Worm (Caenorhabditis elegans): ENCODE results near the gene cpr-4.

The cpr-4 gene

ce11 chrV:6630769-6631168 lies 16.3 kb downstream of the cpr-4 start (continued):
- TF ChIP-seq lin-39 (tag; optimal IDR thresholded peaks at IDR 0.05) (no peak), rnt-1 (tag; optimal IDR thresholded peaks at IDR 0.05) (no peak), sox-4 (tag; optimal IDR thresholded peaks at IDR 0.05) (peak; percentile 93), hlh-17 (GFP tag; optimal IDR thresholded peaks at IDR 0.05; ENCODE audit: borderline replicate concordance) (no peak), sptf-1 (tag; optimal IDR thresholded peaks at IDR 0.05) (no peak), ceh-82 (tag; optimal IDR thresholded peaks at IDR 0.05) (no peak), nhr-28 (tag; optimal IDR thresholded peaks at IDR 0.05) (no peak), C16A3.4 (tag; optimal IDR thresholded peaks at IDR 0.05) (no peak), nhr-47 (tag; optimal IDR thresholded peaks at IDR 0.05) (peak; percentile 83), fos-1 (tag; optimal IDR thresholded peaks at IDR 0.05) (peak; percentile 18), lin-14 (GFP tag; optimal IDR thresholded peaks at IDR 0.05) (peak; percentile 49), isw-1 (GFP tag; IDR thresholded peaks at IDR 0.05) (no peak), mep-1 (tag; optimal IDR thresholded peaks at IDR 0.05) (peak; percentile 10), elt-3 (tag; optimal IDR thresholded peaks at IDR 0.05) (no peak), zip-4 (GFP tag; optimal IDR thresholded peaks at IDR 0.05) (no peak), fkh-4 (tag; optimal IDR thresholded peaks at IDR 0.05; ENCODE audit: borderline replicate concordance) (peak; percentile 14), mef-2 (tag; optimal IDR thresholded peaks at IDR 0.05) (peak; percentile 37), alr-1 (tag; optimal IDR thresholded peaks at IDR 0.05; ENCODE audit: borderline replicate concordance) (no peak), mab-9 (GFP tag; IDR thresholded peaks at IDR 0.05) (0 out of 2 replicates have a peak, but pooled peaks have one; percentile 22), nhr-11 (tag; optimal IDR thresholded peaks at IDR 0.05) (peak; percentile 55), F16B12.6 (tag; optimal IDR thresholded peaks at IDR 0.05) (no peak), C34B4.2 (tag; optimal IDR thresholded peaks at IDR 0.05) (no peak), aly-2 (tag; optimal IDR thresholded peaks at IDR 0.05) (no peak), snpc-4 (tag; optimal IDR thresholded peaks at IDR 0.05) (no peak), efl-3 (GFP tag; optimal IDR thresholded peaks at IDR 0.05) (no peak)

ce11 chrV:6631866-6632265 lies 17.4 kb downstream of the cpr-4 start:
- TF ChIP-seq sox-4 (tag; optimal IDR thresholded peaks at IDR 0.05), result no peak
- TF ChIP-seq unc-62 (GFP tag; optimal IDR thresholded peaks at IDR 0.05), result no peak
- TF ChIP-seq pax-3 (tag; optimal IDR thresholded peaks at IDR 0.05), result no peak
- TF ChIP-seq lin-14 (GFP tag; optimal IDR thresholded peaks at IDR 0.05), result peak; percentile 34
- TF ChIP-seq ceh-8 (GFP tag; optimal IDR thresholded peaks at IDR 0.05), result no peak
- TF ChIP-seq nhr-19 (GFP tag; conservative IDR thresholded peaks at IDR 0.05), result no peak
- no peak for TF ChIP-seq nhr-47 (tag; optimal IDR thresholded peaks at IDR 0.05)
- TF ChIP-seq ets-5 (GFP tag; IDR thresholded peaks at IDR 0.05), result no peak
- TF ChIP-seq lsy-2 (tag; optimal IDR thresholded peaks at IDR 0.05), result peak in 1 of 2 experiments; percentile 2
- TF ChIP-seq dsc-1 (tag; optimal IDR thresholded peaks at IDR 0.05), result peak; percentile 35
- no peak for TF ChIP-seq grh-1 (GFP tag; IDR thresholded peaks at IDR 0.05)
- no peak for TF ChIP-seq hlh-17 (GFP tag; optimal IDR thresholded peaks at IDR 0.05; ENCODE audit: borderline replicate concordance)
- no peak for TF ChIP-seq vab-15 (tag; optimal IDR thresholded peaks at IDR 0.05)
- TF ChIP-seq egl-13 (tag; optimal IDR thresholded peaks at IDR 0.05), result no peak
- no peak for TF ChIP-seq ceh-88 (GFP tag; IDR thresholded peaks at IDR 0.05)
- TF ChIP-seq nhr-71 (tag; optimal IDR thresholded peaks at IDR 0.05), result no peak
- TF ChIP-seq lir-3 (tag; optimal IDR thresholded peaks at IDR 0.05; ENCODE audit: poor library complexity), result no peak
- TF ChIP-seq unc-130 (tag; optimal IDR thresholded peaks at IDR 0.05), result no peak
- peak in 1 of 3 experiments; percentile 24 for TF ChIP-seq ceh-82 (tag; optimal IDR thresholded peaks at IDR 0.05)
- no peak for TF ChIP-seq snu-23 (GFP tag; optimal IDR thresholded peaks at IDR 0.05)
- peak; percentile 67 for TF ChIP-seq fkh-8 (tag; optimal IDR thresholded peaks at IDR 0.05)
- no peak for TF ChIP-seq nhr-90 (tag; optimal IDR thresholded peaks at IDR 0.05; ENCODE audit: poor library complexity)
- no peak for TF ChIP-seq zag-1 (tag; optimal IDR thresholded peaks at IDR 0.05)
- no peak for TF ChIP-seq mdl-1 (tag; optimal IDR thresholded peaks at IDR 0.05)
- no peak for TF ChIP-seq F16B12.6 (tag; optimal IDR thresholded peaks at IDR 0.05)
- no peak for TF ChIP-seq skn-1 (tag; optimal IDR thresholded peaks at IDR 0.05)
- TF ChIP-seq sup-37 (GFP tag; optimal IDR thresholded peaks at IDR 0.05), result no peak
- TF ChIP-seq irx-1 (tag; optimal IDR thresholded peaks at IDR 0.05), result no peak
- TF ChIP-seq fos-1 (tag; optimal IDR thresholded peaks at IDR 0.05), result no peak
- no peak for TF ChIP-seq ztf-4 (tag; optimal IDR thresholded peaks at IDR 0.05)
- TF ChIP-seq lin-15B (tag; optimal IDR thresholded peaks at IDR 0.05), result no peak
- no peak for TF ChIP-seq elt-2 (tag; optimal IDR thresholded peaks at IDR 0.05)
- TF ChIP-seq aha-1 (tag; optimal IDR thresholded peaks at IDR 0.05), result no peak
- TF ChIP-seq unc-86 (tag; optimal IDR thresholded peaks at IDR 0.05), result peak; percentile 2

Data from whole organism, L1 larva.